Worm (Caenorhabditis elegans): ENCODE results near the gene ZK287.4.

- TF ChIP-seq skn-1 (tag; optimal IDR thresholded peaks at IDR 0.05) (no peak), snpc-4 (tag; optimal IDR thresholded peaks at IDR 0.05) (no peak), ama-1 (optimal IDR thresholded peaks at IDR 0.05) (no peak), C34F6.9 (tag; optimal IDR thresholded peaks at IDR 0.05) (no peak), aly-2 (tag; optimal IDR thresholded peaks at IDR 0.05) (no peak), ztf-4 (tag; optimal IDR thresholded peaks at IDR 0.05) (no peak), nhr-10 (tag; optimal IDR thresholded peaks at IDR 0.05) (no peak), ztf-11 (tag; optimal IDR thresholded peaks at IDR 0.05) (no peak)
Observed at ce11 chrV:9714909-9715308, 29.4 kb upstream of the ZK287.4 start, which contains the start of gene F40F9.3.
